Worm (Caenorhabditis elegans) whole organism, midembryonic: Measurements from ENCODE around the gene Y54G2A.11.

ENCODE experiments used
- T22C8.4 ChIP-seq: fragments of 200-800 bp; sonication (Bioruptor generic); IDR thresholded peaks from 2 replicates; pipeline ENCODE4 v1.3.6; 2022; ENCODE audit warnings: missing genetic modification characterization, missing compliant biosample characterization
- cog-1 ChIP-seq: sonication (generic microtip); optimal IDR thresholded peaks from 2 replicates; lab custom pipeline; 2016; ENCODE audit warnings: missing genetic modification characterization, missing compliant biosample characterization
- flt-1 ChIP-seq: fragments of 200-800 bp; sonication (Bioruptor generic); IDR thresholded peaks from 2 replicates; pipeline ENCODE4 v1.3.6; 2022; ENCODE audit warnings: missing genetic modification characterization, missing compliant biosample characterization
- klf-2 ChIP-seq: fragments of 200-800 bp; sonication (Bioruptor generic); conservative IDR thresholded peaks from 2 replicates; pipeline ENCODE4 v1.3.6; 2022; ENCODE audit warnings: missing genetic modification reagents, missing genetic modification characterization, missing compliant biosample characterization
- med-1 ChIP-seq: sonication (generic microtip); optimal IDR thresholded peaks from 2 replicates; lab custom pipeline; 2017; ENCODE audit warnings: missing genetic modification characterization, mild to moderate bottlenecking, missing compliant biosample characterization, antibody characterized with exemption, missing genetic modification reagents; ENCODE audit not compliant: insufficient read depth
- ref-1 ChIP-seq: fragments of 200-800 bp; sonication (Bioruptor generic); conservative IDR thresholded peaks from 2 replicates; pipeline ENCODE4 v1.3.6; 2022; ENCODE audit warnings: missing genetic modification reagents, missing genetic modification characterization, missing compliant biosample characterization
- tab-1 ChIP-seq: fragments of 200-800 bp; sonication (Bioruptor generic); IDR thresholded peaks from 2 replicates; pipeline ENCODE4 v1.3.6; 2022; ENCODE audit warnings: missing genetic modification characterization, missing compliant biosample characterization
- ztf-23 ChIP-seq: fragments of 200-800 bp; sonication (Bioruptor generic); IDR thresholded peaks from 2 replicates; pipeline ENCODE4 v1.3.6; 2022; ENCODE audit warnings: missing genetic modification reagents, missing genetic modification characterization, missing compliant biosample characterization
- ztf-29 ChIP-seq: fragments of 200-800 bp; sonication (Bioruptor generic); IDR thresholded peaks from 2 replicates; pipeline ENCODE4 v1.3.6; 2022; ENCODE audit warnings: missing genetic modification reagents, missing genetic modification characterization, missing compliant biosample characterization

Y54G2A.11 gene

ce11 chrIV:2771692-2772091 is at the start of gene Y54G2A.11:
TSS of gene Y54G2A.11 (minus strand) at chrIV:2771792.
- TF ChIP-seq cog-1 = no peak

ce11 chrIV:2820408-2820807 is 48.8 kb upstream of the Y54G2A.11 start, which contains the start of gene Y54G2A.37:
TSS of gene Y54G2A.37 (plus strand) at chrIV:2820708.
- TF ChIP-seq klf-2 (no peak), cog-1 (no peak), flt-1 (GFP tag; lab: Robert Waterston, UW) (no peak), tab-1 (GFP tag; lab: Robert Waterston, UW) (no peak), ztf-29 (GFP tag; lab: Robert Waterston, UW) (no peak), med-1 (GFP tag; lab: Kevin White, UChicago) (no peak), ztf-23 (GFP tag; lab: Robert Waterston, UW) (no peak), ref-1 (GFP tag; lab: Robert Waterston, UW) (no peak), T22C8.4 (GFP tag; lab: Robert Waterston, UW) (no peak)

DNA sequence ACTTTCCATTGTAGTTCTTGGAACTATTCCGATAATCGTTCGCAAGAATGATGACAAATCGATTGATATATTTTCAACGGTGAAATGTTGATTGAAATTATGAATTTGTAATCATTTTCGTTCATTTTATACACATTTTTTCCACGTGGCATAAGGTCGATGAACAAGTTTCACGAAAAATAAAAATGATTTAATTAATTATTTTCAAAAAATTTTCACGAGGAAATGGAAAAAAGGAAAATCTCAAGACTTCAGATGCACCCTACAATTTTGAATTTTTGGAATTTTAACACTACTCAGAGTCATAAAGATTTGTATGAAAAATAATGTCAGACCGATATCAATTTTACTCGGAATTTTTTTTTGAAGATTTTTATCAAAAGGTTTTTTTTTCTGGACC is 48.0 kb upstream of the Y54G2A.11 start, which contains the start of gene Y54G2A.13:
TSS of gene Y54G2A.13 (minus strand) at position 101 of the 400 bp plus-strand sequence.
- TF ChIP-seq ztf-23 (GFP tag; lab: Robert Waterston, UW) (no peak), cog-1 (no peak), flt-1 (GFP tag; lab: Robert Waterston, UW) (no peak), ztf-29 (GFP tag; lab: Robert Waterston, UW) (no peak), tab-1 (GFP tag; lab: Robert Waterston, UW) (no peak), T22C8.4 (GFP tag; lab: Robert Waterston, UW) (no peak), klf-2 (no peak), ref-1 (GFP tag; lab: Robert Waterston, UW) (no peak), med-1 (GFP tag; lab: Kevin White, UChicago) (no peak)

DNA sequence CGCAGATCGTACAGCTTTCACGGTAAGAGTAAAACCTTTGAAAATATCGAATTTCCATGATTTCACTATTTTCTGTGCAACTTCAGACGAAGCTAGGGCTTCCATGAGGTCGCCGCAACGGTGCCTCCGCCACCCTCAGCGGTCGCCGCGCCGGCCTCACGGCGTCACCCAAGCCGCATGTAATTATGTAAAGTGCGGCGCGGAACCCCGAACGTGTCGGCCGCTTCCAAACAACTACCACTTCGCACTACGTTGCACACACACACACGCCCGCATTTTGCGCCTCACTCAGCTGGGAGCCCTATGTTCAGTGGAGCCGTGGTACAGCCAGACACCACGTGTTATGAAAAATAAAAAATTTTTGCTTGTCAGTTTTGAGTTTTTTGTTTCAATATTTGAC is 45.4 kb upstream of the Y54G2A.11 start:
- TF ChIP-seq cog-1 = no peak
- 0 out of 2 replicates have a peak, but pooled peaks have one; percentile 35 for TF ChIP-seq flt-1 (GFP tag; lab: Robert Waterston, UW)
- TF ChIP-seq ref-1 (GFP tag; lab: Robert Waterston, UW) = no peak

DNA sequence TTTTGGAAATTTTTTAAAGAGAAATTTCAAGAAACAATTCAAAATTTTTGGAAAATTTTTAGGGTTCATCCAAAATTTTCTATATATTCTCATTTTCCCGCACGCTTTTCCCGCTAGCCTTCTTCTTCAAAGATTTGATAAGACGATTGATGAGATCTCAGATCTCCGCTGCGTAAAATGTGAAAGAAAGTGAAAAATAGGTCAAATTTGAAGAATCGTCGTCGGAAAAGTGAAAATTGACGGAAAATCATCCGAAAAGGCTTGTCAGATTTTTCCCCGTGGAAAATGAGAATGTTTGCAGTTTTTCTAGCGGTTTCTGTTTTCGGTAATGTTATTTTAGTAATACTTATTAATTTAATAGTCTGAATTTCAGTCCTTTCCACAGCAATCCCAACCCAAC is 37.6 kb upstream of the Y54G2A.11 start, which contains the start of gene Y54G2A.76:
TSS of gene Y54G2A.76 (plus strand) at position 203 of the 400 bp plus-strand sequence.
- TF ChIP-seq ztf-29 (GFP tag; lab: Robert Waterston, UW) = no peak
- TF ChIP-seq cog-1 = no peak
- TF ChIP-seq T22C8.4 (GFP tag; lab: Robert Waterston, UW) = no peak
- TF ChIP-seq flt-1 (GFP tag; lab: Robert Waterston, UW) = no peak
- TF ChIP-seq klf-2 = no peak
- no peak for TF ChIP-seq ztf-23 (GFP tag; lab: Robert Waterston, UW)
- no peak for TF ChIP-seq med-1 (GFP tag; lab: Kevin White, UChicago)
- no peak for TF ChIP-seq ref-1 (GFP tag; lab: Robert Waterston, UW)
- TF ChIP-seq tab-1 (GFP tag; lab: Robert Waterston, UW) = no peak

- TF ChIP-seq T22C8.4 (GFP tag; lab: Robert Waterston, UW) (no peak), med-1 (GFP tag; lab: Kevin White, UChicago) (no peak), ref-1 (GFP tag; lab: Robert Waterston, UW) (no peak), tab-1 (GFP tag; lab: Robert Waterston, UW) (0 out of 2 replicates have a peak, but pooled peaks have one; percentile 58), flt-1 (GFP tag; lab: Robert Waterston, UW) (peak; percentile 44; the same call in 1 of the 2 replicates), klf-2 (no peak), ztf-29 (GFP tag; lab: Robert Waterston, UW) (no peak), ztf-23 (GFP tag; lab: Robert Waterston, UW) (no peak; the same call in 1 of the 2 replicates), cog-1 (no peak)
Measured at ce11 chrIV:2808154-2808553, 36.6 kb upstream of the Y54G2A.11 start.

- TF ChIP-seq tab-1 (GFP tag; lab: Robert Waterston, UW) (peak; percentile 82), flt-1 (GFP tag; lab: Robert Waterston, UW) (peak; percentile 90), ztf-23 (GFP tag; lab: Robert Waterston, UW) (peak; percentile 74), ztf-29 (GFP tag; lab: Robert Waterston, UW) (no peak), ref-1 (GFP tag; lab: Robert Waterston, UW) (peak; percentile 69), T22C8.4 (GFP tag; lab: Robert Waterston, UW) (peak; percentile 65), klf-2 (no peak), cog-1 (peak; percentile 39), med-1 (GFP tag; lab: Kevin White, UChicago) (no peak)
Measured at ce11 chrIV:2805525-2805924, 33.9 kb upstream of the Y54G2A.11 start, which contains the start of gene Y54G2A.45. TSS of gene Y54G2A.45 (plus strand) at chrIV:2805857.

ce11 chrIV:2803652-2804051 is 32.1 kb upstream of the Y54G2A.11 start, which contains the start of gene Y54G2A.32:
TSS of gene Y54G2A.32 (plus strand) at chrIV:2803952.
- no peak for TF ChIP-seq med-1 (GFP tag; lab: Kevin White, UChicago)
- no peak for TF ChIP-seq ref-1 (GFP tag; lab: Robert Waterston, UW)
- no peak for TF ChIP-seq flt-1 (GFP tag; lab: Robert Waterston, UW)
- no peak for TF ChIP-seq tab-1 (GFP tag; lab: Robert Waterston, UW)
- TF ChIP-seq T22C8.4 (GFP tag; lab: Robert Waterston, UW) = no peak
- TF ChIP-seq cog-1 = no peak
- no peak for TF ChIP-seq ztf-29 (GFP tag; lab: Robert Waterston, UW)
- TF ChIP-seq ztf-23 (GFP tag; lab: Robert Waterston, UW) = no peak
- TF ChIP-seq klf-2 = no peak

ce11 chrIV:2802193-2802592 is 30.6 kb upstream of the Y54G2A.11 start:
- TF ChIP-seq med-1 (GFP tag; lab: Kevin White, UChicago) (no peak), ztf-29 (GFP tag; lab: Robert Waterston, UW) (0 out of 2 replicates have a peak, but pooled peaks have one; percentile 14), cog-1 (no peak), ztf-23 (GFP tag; lab: Robert Waterston, UW) (peak; percentile 74; the same call in 1 of the 2 replicates), ref-1 (GFP tag; lab: Robert Waterston, UW) (peak; percentile 54; the same call in 1 of the 2 replicates), T22C8.4 (GFP tag; lab: Robert Waterston, UW) (no peak), flt-1 (GFP tag; lab: Robert Waterston, UW) (peak; percentile 63), tab-1 (GFP tag; lab: Robert Waterston, UW) (peak; percentile 75; the same call in 1 of the 2 replicates), klf-2 (peak; percentile 61; the same call in 1 of the 2 replicates)
